Worm (Caenorhabditis elegans) whole organism, L1 larva: ENCODE results near the gene Y69F12A.1.

ENCODE experiments used
- F16B12.6 ChIP-seq: fragments of 150-350 bp; optimal IDR thresholded peaks from 2 replicates; lab custom pipeline; 2014; ENCODE audit warnings: missing biosample characterization, missing genetic modification characterization
- aly-2 ChIP-seq: fragments of 150-350 bp; optimal IDR thresholded peaks from 2 replicates; lab custom pipeline; 2014; ENCODE audit warnings: missing biosample characterization, missing genetic modification characterization
- blmp-1 ChIP-seq: fragments of 150-350 bp; optimal IDR thresholded peaks from 2 replicates; lab custom pipeline; 2014; ENCODE audit warnings: missing biosample characterization, missing genetic modification characterization
- ceh-8 ChIP-seq: fragments of 200-800 bp; sonication (Bioruptor generic); optimal IDR thresholded peaks from 2 replicates; lab custom pipeline; 2018; ENCODE audit warnings: mild to moderate bottlenecking, missing genetic modification characterization, moderate library complexity, missing compliant biosample characterization
- ceh-88 ChIP-seq: fragments of 200-800 bp; sonication (Bioruptor generic); IDR thresholded peaks from 2 replicates; pipeline ENCODE4 v1.3.6; 2022; ENCODE audit warnings: missing genetic modification characterization, missing compliant biosample characterization
- ces-1 ChIP-seq: fragments of 150-350 bp; optimal IDR thresholded peaks from 2 replicates; lab custom pipeline; 2014; ENCODE audit warnings: missing biosample characterization, missing genetic modification reagents, missing genetic modification characterization
- dpl-1 ChIP-seq, 3 experiments: fragments of 150-350 bp in 2 of 3; sonication (generic microtip) in 1 of 3; optimal IDR thresholded peaks; 2 replicates each; lab custom pipeline; 2014 to 2017; ENCODE audit warnings: missing biosample characterization in 3 of 3, missing genetic modification characterization in 3 of 3, missing genetic modification reagents in 3 of 3
- dsc-1 ChIP-seq: sonication (generic microtip); optimal IDR thresholded peaks from 2 replicates; lab custom pipeline; 2016; ENCODE audit warnings: mild to moderate bottlenecking, missing genetic modification characterization, missing compliant biosample characterization
- efl-1 ChIP-seq, 4 experiments: fragments of 150-350 bp; optimal IDR thresholded peaks in 3 of 4; peaks in 1 of 4; 1 replicate in 1 of 4; 2 replicates in 3 of 4; lab custom pipeline; 2014; ENCODE audit warnings: missing biosample characterization in 2 of 4, missing genetic modification characterization in 2 of 4, missing genetic modification reagents in 2 of 4
- egl-13 ChIP-seq: sonication (generic microtip); optimal IDR thresholded peaks from 2 replicates; lab custom pipeline; 2016; ENCODE audit warnings: missing genotype, missing genetic modification reagents, missing genetic modification characterization, missing compliant biosample characterization
- elt-2 ChIP-seq: sonication (generic microtip); optimal IDR thresholded peaks from 2 replicates; lab custom pipeline; 2016; ENCODE audit warnings: missing genetic modification characterization, mild to moderate bottlenecking, inconsistent platforms, missing compliant biosample characterization, missing genetic modification reagents
- elt-3 ChIP-seq, 6 experiments: fragments of 150-350 bp in 1 of 6; sonication (generic microtip); optimal IDR thresholded peaks; 2 replicates each; lab custom pipeline; 2017 to 2018; ENCODE audit warnings: missing biosample characterization in 6 of 6, missing genetic modification characterization in 6 of 6, inconsistent platforms in 1 of 6
- fkh-10 ChIP-seq: sonication (generic microtip); optimal IDR thresholded peaks from 2 replicates; lab custom pipeline; 2017; ENCODE audit warnings: missing biosample characterization, missing genetic modification reagents, missing genetic modification characterization
- fkh-8 ChIP-seq: sonication (generic microtip); optimal IDR thresholded peaks from 2 replicates; lab custom pipeline; 2016; ENCODE audit warnings: mild to moderate bottlenecking, missing genetic modification characterization, missing compliant biosample characterization
- grh-1 ChIP-seq: fragments of 200-800 bp; sonication (Bioruptor generic); IDR thresholded peaks from 2 replicates; pipeline ENCODE4 v1.3.6; 2022; ENCODE audit warnings: missing genetic modification reagents, missing genetic modification characterization, missing compliant biosample characterization
- hlh-4 ChIP-seq: sonication (generic microtip); optimal IDR thresholded peaks from 2 replicates; lab custom pipeline; 2016; ENCODE audit warnings: mild to moderate bottlenecking, missing genetic modification characterization, missing compliant biosample characterization
- lin-13 ChIP-seq: fragments of 150-350 bp; optimal IDR thresholded peaks from 2 replicates; lab custom pipeline; 2014; ENCODE audit warnings: missing biosample characterization, missing genetic modification reagents, missing genetic modification characterization
- lin-14 ChIP-seq: fragments of 200-800 bp; sonication (Bioruptor generic); optimal IDR thresholded peaks from 2 replicates; lab custom pipeline; 2018; ENCODE audit warnings: mild to moderate bottlenecking, missing genetic modification characterization, moderate library complexity, missing compliant biosample characterization
- lin-15B ChIP-seq: fragments of 150-350 bp; sonication (generic microtip); optimal IDR thresholded peaks from 3 replicates; lab custom pipeline; 2014; ENCODE audit warnings: missing biosample characterization, missing genetic modification characterization
- lin-39 ChIP-seq: fragments of 150-350 bp; optimal IDR thresholded peaks from 2 replicates; lab custom pipeline; 2014; ENCODE audit warnings: missing biosample characterization, missing genetic modification reagents, missing genetic modification characterization
- lsy-2 ChIP-seq, 2 experiments: fragments of 150-350 bp; optimal IDR thresholded peaks; 2 replicates each; lab custom pipeline; 2014; ENCODE audit warnings: missing biosample characterization in 2 of 2, missing genetic modification characterization in 2 of 2
- mab-9 ChIP-seq: fragments of 200-800 bp; sonication (Bioruptor generic); IDR thresholded peaks from 2 replicates; pipeline ENCODE4 v1.3.6; 2022; ENCODE audit warnings: missing genetic modification reagents, missing genetic modification characterization, missing compliant biosample characterization
- nhr-20 ChIP-seq: sonication (generic microtip); optimal IDR thresholded peaks from 2 replicates; lab custom pipeline; 2016; ENCODE audit warnings: mild to moderate bottlenecking, missing genetic modification characterization, missing compliant biosample characterization
- nhr-237 ChIP-seq: fragments of 150-350 bp; optimal IDR thresholded peaks from 2 replicates; lab custom pipeline; 2014; ENCODE audit warnings: missing biosample characterization, missing genetic modification characterization
- nhr-47 ChIP-seq: sonication (generic microtip); optimal IDR thresholded peaks from 2 replicates; lab custom pipeline; 2016; ENCODE audit warnings: mild to moderate bottlenecking, missing genetic modification characterization, moderate library complexity, missing compliant biosample characterization
- nhr-71 ChIP-seq: sonication (generic microtip); optimal IDR thresholded peaks from 2 replicates; lab custom pipeline; 2016; ENCODE audit warnings: mild to moderate bottlenecking, missing genetic modification characterization, moderate library complexity, missing compliant biosample characterization
- nhr-77 ChIP-seq: fragments of 150-350 bp; optimal IDR thresholded peaks from 2 replicates; lab custom pipeline; 2014; ENCODE audit warnings: missing biosample characterization, missing genetic modification characterization
- nhr-85 ChIP-seq: sonication (generic microtip); peaks from one replicate; lab custom pipeline; 2016; ENCODE audit warnings: missing genetic modification characterization, inconsistent platforms, missing compliant biosample characterization
- nhr-90 ChIP-seq: sonication (generic microtip); optimal IDR thresholded peaks from 2 replicates; lab custom pipeline; 2016; ENCODE audit warnings: mild to moderate bottlenecking, missing genetic modification characterization, missing compliant biosample characterization; ENCODE audit not compliant: poor library complexity
- pag-3 ChIP-seq: sonication (generic microtip); optimal IDR thresholded peaks from 2 replicates; lab custom pipeline; 2017; ENCODE audit warnings: missing genetic modification characterization, mild to moderate bottlenecking, missing compliant biosample characterization, antibody characterized with exemption, borderline replicate concordance; ENCODE audit not compliant: insufficient read depth
- snu-23 ChIP-seq: sonication (generic microtip); optimal IDR thresholded peaks from 2 replicates; lab custom pipeline; 2016; ENCODE audit warnings: missing genetic modification characterization, missing compliant biosample characterization
- sptf-1 ChIP-seq: fragments of 150-350 bp; optimal IDR thresholded peaks from 2 replicates; lab custom pipeline; 2014; ENCODE audit warnings: missing biosample characterization, missing genetic modification characterization
- sup-37 ChIP-seq: fragments of 200-800 bp; sonication (Bioruptor generic); optimal IDR thresholded peaks from 2 replicates; lab custom pipeline; 2018; ENCODE audit warnings: mild to moderate bottlenecking, missing genetic modification characterization, missing compliant biosample characterization
- swsn-7 ChIP-seq: sonication (generic microtip); optimal IDR thresholded peaks from 2 replicates; lab custom pipeline; 2016; ENCODE audit warnings: missing genetic modification characterization, missing compliant biosample characterization
- tbx-2 ChIP-seq: sonication (generic microtip); optimal IDR thresholded peaks from 2 replicates; lab custom pipeline; 2016; ENCODE audit warnings: missing genetic modification characterization, missing compliant biosample characterization
- unc-62 ChIP-seq: fragments of 150-350 bp; optimal IDR thresholded peaks from 2 replicates; lab custom pipeline; 2014; ENCODE audit warnings: missing biosample characterization, missing genetic modification reagents, missing genetic modification characterization
- zag-1 ChIP-seq: fragments of 150-350 bp; optimal IDR thresholded peaks from 2 replicates; lab custom pipeline; 2014; ENCODE audit warnings: missing biosample characterization, missing genetic modification characterization
- ztf-4 ChIP-seq: fragments of 150-350 bp; optimal IDR thresholded peaks from 2 replicates; lab custom pipeline; 2014; ENCODE audit warnings: missing biosample characterization, missing genetic modification characterization

Y69F12A.1 gene

ce11 chrIII:7488303-7488702 lies 31.6 kb downstream of the Y69F12A.1 start (continued):
- TF ChIP-seq grh-1 (GFP tag; lab: Robert Waterston, UW), result no peak
- TF ChIP-seq ceh-88 (GFP tag; lab: Robert Waterston, UW), result no peak
- TF ChIP-seq hlh-4 (tag; lab: Kevin White, UChicago), result no peak
- TF ChIP-seq nhr-77, result peak; percentile 15

ce11 chrIII:7489055-7489534 lies 32.4 kb downstream of the Y69F12A.1 start, which contains the start of gene mup-4:
Gene mup-4, minus strand, starts transcription at chrIII:7489105.
- TF ChIP-seq nhr-71 (peak; percentile 43), lin-14 (GFP tag; lab: Kevin White, UChicago) (peak; percentile 72), ces-1 (GFP tag; lab: Kevin White, UChicago) (no peak), ceh-8 (GFP tag; lab: Kevin White, UChicago) (no peak), blmp-1 (tag; lab: Kevin White, UChicago) (peak; percentile 65), fkh-10 (GFP tag; lab: Kevin White, UChicago) (no peak), pag-3 (tag; lab: Kevin White, UChicago) (peak; percentile 91), lin-13 (GFP tag; lab: Kevin White, UChicago) (no peak), snu-23 (GFP tag; lab: Kevin White, UChicago) (peak; percentile 49), grh-1 (GFP tag; lab: Robert Waterston, UW) (0 out of 2 replicates have a peak, but pooled peaks have one; percentile 11), nhr-85 (peak; percentile 85), lsy-2 (tag; optimal IDR thresholded peaks at IDR 0.05; lab: Kevin White, UChicago) (peak; percentile 4 to 21), tbx-2 (tag; lab: Kevin White, UChicago) (peak; percentile 17), nhr-90 (peak; percentile 39), nhr-77 (no peak), nhr-20 (peak; percentile 43), dpl-1 (GFP tag; optimal IDR thresholded peaks at IDR 0.05; lab: Kevin White, UChicago) (peak in 1 of 3 experiments; percentile 15), ztf-4 (tag; lab: Kevin White, UChicago) (no peak), elt-3 (tag; optimal IDR thresholded peaks at IDR 0.05; lab: Kevin White, UChicago) (peak in 4 of 6 experiments; percentile 11 to 65 (median 39))

ce11 chrIII:7490061-7490460 lies 33.3 kb downstream of the Y69F12A.1 start:
- TF ChIP-seq blmp-1 (tag; lab: Kevin White, UChicago) (peak; percentile 82), zag-1 (tag; lab: Kevin White, UChicago) (no peak)
- TF ChIP-seq, all 84 proteins: peak for 1

- TF ChIP-seq dpl-1 (GFP tag; optimal IDR thresholded peaks at IDR 0.05; lab: Kevin White, UChicago) (no peak), sptf-1 (tag; lab: Kevin White, UChicago) (no peak), ces-1 (GFP tag; lab: Kevin White, UChicago) (no peak), egl-13 (tag; lab: Kevin White, UChicago) (no peak), lin-15B (no peak), F16B12.6 (tag; lab: Kevin White, UChicago) (no peak)
- TF ChIP-seq, all 84 proteins: peak for 0
Observed at ce11 chrIII:7491931-7492330, 35.2 kb downstream of the Y69F12A.1 start.

ce11 chrIII:7494850-7495314 lies 38.1 kb downstream of the Y69F12A.1 start:
- peak; percentile 96 for TF ChIP-seq blmp-1 (tag; lab: Kevin White, UChicago)
- TF ChIP-seq aly-2 (tag; lab: Kevin White, UChicago), result peak; percentile 57
- TF ChIP-seq dsc-1 (tag; lab: Kevin White, UChicago), result no peak

ce11 chrIII:7495616-7496146 lies 38.9 kb downstream of the Y69F12A.1 start:
- no peak for TF ChIP-seq nhr-77
- no peak for TF ChIP-seq efl-1 (optimal IDR thresholded peaks at IDR 0.05; lab: Kevin White, UChicago)
- no peak for TF ChIP-seq efl-1 (GFP tag; optimal IDR thresholded peaks at IDR 0.05 in 1 of 2; lab: Kevin White, UChicago)
- TF ChIP-seq ceh-8 (GFP tag; lab: Kevin White, UChicago), result no peak
- no peak for TF ChIP-seq elt-2
- no peak for TF ChIP-seq mab-9 (GFP tag; lab: Robert Waterston, UW)
- no peak for TF ChIP-seq lsy-2 (tag; optimal IDR thresholded peaks at IDR 0.05; lab: Kevin White, UChicago)
- TF ChIP-seq ceh-88 (GFP tag; lab: Robert Waterston, UW), result no peak
- no peak for TF ChIP-seq sup-37 (GFP tag; lab: Kevin White, UChicago)
- TF ChIP-seq nhr-237 (tag; lab: Kevin White, UChicago), result no peak
- no peak for TF ChIP-seq nhr-90
- no peak for TF ChIP-seq lin-39 (tag; lab: Kevin White, UChicago)
- no peak for TF ChIP-seq nhr-47
- no peak for TF ChIP-seq unc-62 (GFP tag; lab: Kevin White, UChicago)
- TF ChIP-seq swsn-7 (tag; lab: Kevin White, UChicago), result no peak
- TF ChIP-seq fkh-8 (tag; lab: Kevin White, UChicago), result no peak
- no peak for TF ChIP-seq blmp-1 (tag; lab: Kevin White, UChicago)
